In genomic region chr2L:6448334-6448703, dm6 we compare ENCODE assay signal across 4 fruit fly cellular contexts.
TF ChIP-seq lines count a peak whose summit lies in the region.

Acox3 (minus strand) TSS chr2L:6448403.

- TF ChIP-seq CTCF in whole organism, embryonic (GFP tag; optimal IDR thresholded peaks at IDR 0.05; lab: Kevin White, UChicago), result peak; percentile 35

TF ChIP-seq in whole organism, adult, 20 proteins besides CTCF, POLR2A, EP300 and RAD21:
- TF ChIP-seq Clk (GFP tag; optimal IDR thresholded peaks at IDR 0.05; lab: Kevin White, UChicago), result no peak
- peak; percentile 22 for TF ChIP-seq bab1 (GFP tag; optimal IDR thresholded peaks at IDR 0.05; lab: Kevin White, UChicago)
- no peak for TF ChIP-seq cic (GFP tag; optimal IDR thresholded peaks at IDR 0.05; lab: Kevin White, UChicago)

TF ChIP-seq in whole organism, embryonic, 481 proteins besides CTCF, POLR2A, EP300 and RAD21 (continues in another document):
- TF ChIP-seq seq (GFP tag; IDR thresholded peaks at IDR 0.05; lab: Robert Waterston, UW) (no peak), CG7372 (GFP tag; IDR thresholded peaks at IDR 0.05; lab: Robert Waterston, UW) (no peak), CG17912 (GFP tag; optimal IDR thresholded peaks at IDR 0.05; lab: Kevin White, UChicago) (no peak), disco-r (GFP tag; optimal IDR thresholded peaks at IDR 0.05; lab: Kevin White, UChicago) (no peak), CG1024 (GFP tag; IDR thresholded peaks at IDR 0.05; lab: Robert Waterston, UW) (no peak), Vsx1 (GFP tag; optimal IDR thresholded peaks at IDR 0.05; lab: Kevin White, UChicago) (peak; percentile 2), CoRest (tag; optimal IDR thresholded peaks at IDR 0.05; lab: Kevin White, UChicago) (peak; percentile 18), pzg (GFP tag; optimal IDR thresholded peaks at IDR 0.05; lab: Kevin White, UChicago) (peak; percentile 41), amos (GFP tag; IDR thresholded peaks at IDR 0.05; lab: Robert Waterston, UW; ENCODE audit: partially characterized antibody) (no peak), YL-1 (GFP tag; optimal IDR thresholded peaks at IDR 0.05; lab: Kevin White, UChicago) (peak; percentile 43), onecut (GFP tag; IDR thresholded peaks at IDR 0.05; lab: Robert Waterston, UW) (no peak), CG2129 (GFP tag; IDR thresholded peaks at IDR 0.05; lab: Robert Waterston, UW; ENCODE audit: partially characterized antibody) (no peak), otp (GFP tag; IDR thresholded peaks at IDR 0.05; lab: Robert Waterston, UW) (no peak), wek (GFP tag; optimal IDR thresholded peaks at IDR 0.05; lab: Kevin White, UChicago) (no peak), Myb (GFP tag; optimal IDR thresholded peaks at IDR 0.05; lab: Kevin White, UChicago) (no peak), Hr78 (GFP tag; optimal IDR thresholded peaks at IDR 0.05; lab: Kevin White, UChicago) (no peak), CG1647 (GFP tag; optimal IDR thresholded peaks at IDR 0.05; lab: Kevin White, UChicago) (no peak), sug (tag; optimal IDR thresholded peaks at IDR 0.05; lab: Kevin White, UChicago) (no peak), usp (GFP tag; optimal IDR thresholded peaks at IDR 0.05; lab: Kevin White, UChicago) (no peak), CG5180 (GFP tag; optimal IDR thresholded peaks at IDR 0.05; lab: Kevin White, UChicago) (no peak), Bdp1 (GFP tag; optimal IDR thresholded peaks at IDR 0.05; lab: Kevin White, UChicago) (no peak), Pdp1 (GFP tag; optimal IDR thresholded peaks at IDR 0.05; lab: Kevin White, UChicago) (peak in 1 of 2 experiments; percentile 81), Dbx (GFP tag; IDR thresholded peaks at IDR 0.05; lab: Robert Waterston, UW) (no peak), exex (tag; optimal IDR thresholded peaks at IDR 0.05; lab: Kevin White, UChicago) (peak; percentile 41), ap (GFP tag; IDR thresholded peaks at IDR 0.05; lab: Robert Waterston, UW) (no peak), Mrtf (GFP tag; IDR thresholded peaks at IDR 0.05; lab: Robert Waterston, UW) (no peak), ro (GFP tag; IDR thresholded peaks at IDR 0.05; lab: Robert Waterston, UW) (no peak), C15 (GFP tag; IDR thresholded peaks at IDR 0.05; lab: Robert Waterston, UW) (no peak), NC2α (GFP tag; optimal IDR thresholded peaks at IDR 0.05; lab: Kevin White, UChicago) (no peak), gce (GFP tag; IDR thresholded peaks at IDR 0.05; lab: Robert Waterston, UW) (no peak), grn (GFP tag; optimal IDR thresholded peaks at IDR 0.05; lab: Kevin White, UChicago) (no peak)

TF ChIP-seq in whole organism, prepupa, 60 proteins besides CTCF, POLR2A, EP300 and RAD21:
- no peak for TF ChIP-seq CG6854 (GFP tag; optimal IDR thresholded peaks at IDR 0.05; lab: Kevin White, UChicago)
- TF ChIP-seq CG32006 (GFP tag; optimal IDR thresholded peaks at IDR 0.05; lab: Kevin White, UChicago), result no peak
- no peak for TF ChIP-seq CG4318 (GFP tag; optimal IDR thresholded peaks at IDR 0.05; lab: Kevin White, UChicago)
- TF ChIP-seq CG6276 (GFP tag; optimal IDR thresholded peaks at IDR 0.05; lab: Kevin White, UChicago), result no peak
- peak; percentile 2 for TF ChIP-seq fkh (GFP tag; optimal IDR thresholded peaks at IDR 0.05; lab: Kevin White, UChicago)
- no peak for TF ChIP-seq Sox14 (GFP tag; optimal IDR thresholded peaks at IDR 0.05; lab: Kevin White, UChicago)

TF ChIP-seq in whole organism, pupa, 21 proteins besides CTCF, POLR2A, EP300 and RAD21:
- TF ChIP-seq EcR (GFP tag; optimal IDR thresholded peaks at IDR 0.05; lab: Kevin White, UChicago) (no peak), D1 (tag; optimal IDR thresholded peaks at IDR 0.05; lab: Kevin White, UChicago) (peak; percentile 38)
